Worm (Caenorhabditis elegans): ENCODE data around the gene sru-20.

DNA sequence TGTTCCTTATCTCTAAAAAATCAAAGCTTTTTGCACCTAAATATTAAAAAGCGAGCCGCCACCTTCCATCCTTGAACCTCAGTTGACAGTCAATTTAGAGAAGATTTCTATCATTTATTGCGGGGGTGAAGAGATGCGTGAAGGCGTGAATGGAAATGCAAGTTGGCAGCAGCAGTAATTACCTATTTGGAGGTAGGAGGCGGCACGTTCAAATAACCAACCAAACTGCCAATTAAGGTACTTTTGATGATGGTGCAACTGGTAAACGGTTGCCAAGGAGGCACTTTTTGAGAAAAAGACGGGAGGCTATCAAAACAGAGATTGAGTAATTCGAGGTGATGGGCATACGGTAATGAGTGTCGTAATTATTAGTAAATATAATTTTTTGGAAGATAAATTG is 41.1 kb downstream of the sru-20 start:
- TF ChIP-seq nhr-28 (tag; optimal IDR thresholded peaks at IDR 0.05) (no peak), skn-1 (tag; optimal IDR thresholded peaks at IDR 0.05) (no peak), pag-3 (tag; optimal IDR thresholded peaks at IDR 0.05; ENCODE audit: borderline replicate concordance, insufficient read depth) (no peak), zag-1 (tag; optimal IDR thresholded peaks at IDR 0.05) (no peak), fkh-10 (GFP tag; optimal IDR thresholded peaks at IDR 0.05) (no peak), ztf-11 (tag; optimal IDR thresholded peaks at IDR 0.05) (no peak), aha-1 (tag; optimal IDR thresholded peaks at IDR 0.05) (no peak), pqm-1 (tag; optimal IDR thresholded peaks at IDR 0.05) (no peak), unc-62 (GFP tag; optimal IDR thresholded peaks at IDR 0.05) (no peak), ama-1 (optimal IDR thresholded peaks at IDR 0.05) (no peak), snpc-4 (tag; optimal IDR thresholded peaks at IDR 0.05) (no peak)

Measured in whole organism, L1 larva.